Fruit fly (Drosophila melanogaster) whole organism, embryonic: ENCODE results near the gene CG7634.

Experiments used
- CG11456 ChIP-seq: fragments of 200-800 bp; sonication (Bioruptor generic); IDR thresholded peaks from 3 replicates; pipeline ENCODE4 v1.3.6; 2022; ENCODE audit warnings: missing biosample characterization, missing genetic modification characterization
- CG1233 ChIP-seq: fragments of 200-800 bp; sonication (Bioruptor generic); optimal IDR thresholded peaks from 4 replicates; lab custom pipeline; 2018; ENCODE audit warnings: missing biosample characterization, mild to moderate bottlenecking, missing genetic modification characterization
- CG1603 ChIP-seq: fragments of 200-800 bp; sonication (Bioruptor generic); optimal IDR thresholded peaks from 2 replicates; lab custom pipeline; 2019; ENCODE audit warnings: missing biosample characterization, mild to moderate bottlenecking, missing genetic modification characterization, moderate library complexity
- CG17385 ChIP-seq: fragments of 200-800 bp; sonication (Bioruptor generic); optimal IDR thresholded peaks from 3 replicates; lab custom pipeline; 2018; ENCODE audit warnings: missing biosample characterization, mild to moderate bottlenecking, missing genetic modification characterization
- CG17829 ChIP-seq: fragments of 200-800 bp; optimal IDR thresholded peaks from 2 replicates; lab custom pipeline; 2019; ENCODE audit warnings: missing biosample characterization, mild to moderate bottlenecking, missing genetic modification characterization, moderate library complexity
- CG32532 ChIP-seq: fragments of 200-800 bp; sonication (Bioruptor generic); IDR thresholded peaks from 2 replicates; pipeline ENCODE4 v1.3.6; 2022; ENCODE audit warnings: missing biosample characterization, missing genetic modification characterization
- CG8924 ChIP-seq: fragments of 200-800 bp; optimal IDR thresholded peaks from 3 replicates; lab custom pipeline; 2019; ENCODE audit warnings: missing biosample characterization, mild to moderate bottlenecking, missing genetic modification characterization, moderate library complexity
- Xrp1 ChIP-seq: fragments of 200-800 bp; sonication (Bioruptor generic); IDR thresholded peaks from 2 replicates; pipeline ENCODE4 v1.3.6; 2022; ENCODE audit warnings: missing biosample characterization, missing genetic modification characterization
- gt ChIP-seq: fragments of 200-800 bp; sonication (Bioruptor generic); IDR thresholded peaks from 2 replicates; pipeline ENCODE4 v1.3.6; 2022; ENCODE audit warnings: missing biosample characterization, missing genetic modification characterization
- seq ChIP-seq: fragments of 200-800 bp; sonication (Bioruptor generic); IDR thresholded peaks from 2 replicates; pipeline ENCODE4 v1.3.6; 2022; ENCODE audit warnings: missing biosample characterization, missing genetic modification characterization
- zfh1 ChIP-seq: fragments of 200-800 bp; sonication (Bioruptor generic); IDR thresholded peaks from 3 replicates; pipeline ENCODE4 v1.3.6; 2022; ENCODE audit warnings: missing biosample characterization, missing genetic modification characterization

- TF ChIP-seq CG17829 (tag; lab: Kevin White, UChicago) (no peak), CG11456 (GFP tag; lab: Robert Waterston, UW) (no peak), zfh1 (GFP tag; lab: Robert Waterston, UW) (no peak), seq (no peak), CG17385 (no peak), Xrp1 (GFP tag; lab: Robert Waterston, UW) (no peak), CG1603 (tag; lab: Kevin White, UChicago) (no peak), CG8924 (tag; lab: Kevin White, UChicago) (no peak), CG1233 (GFP tag; lab: Kevin White, UChicago) (no peak), CG32532 (GFP tag; lab: Robert Waterston, UW) (no peak), gt (no peak)
Observed at dm6 chr3L:21610535-21610934, 45.3 kb downstream of the CG7634 start.
